Worm (Caenorhabditis elegans) whole organism, mixed stage, embryonic: Measurements from ENCODE around the gene T16G12.7.

ENCODE experiments used
- M03D4.4 ChIP-seq: sonication (generic microtip); optimal IDR thresholded peaks from 2 replicates; lab custom pipeline; 2017; ENCODE audit warnings: mild to moderate bottlenecking, missing genetic modification characterization, missing compliant biosample characterization
- ces-1 ChIP-seq: fragments of 150-350 bp; optimal IDR thresholded peaks from 2 replicates; lab custom pipeline; 2014; ENCODE audit warnings: missing biosample characterization, missing genetic modification reagents, missing genetic modification characterization
- drap-1 ChIP-seq: fragments of 200-800 bp; sonication (Bioruptor generic); optimal IDR thresholded peaks from 3 replicates; lab custom pipeline; 2018; ENCODE audit warnings: mild to moderate bottlenecking, missing genetic modification characterization, missing compliant biosample characterization
- ham-2 ChIP-seq: fragments of 200-800 bp; sonication (Bioruptor generic); optimal IDR thresholded peaks from 2 replicates; lab custom pipeline; 2018; ENCODE audit warnings: mild to moderate bottlenecking, missing genetic modification characterization, missing compliant biosample characterization
- lsy-2 ChIP-seq: fragments of 150-350 bp; optimal IDR thresholded peaks from 2 replicates; lab custom pipeline; 2014; ENCODE audit warnings: missing biosample characterization, missing genetic modification characterization
- mab-5 ChIP-seq: fragments of 150-350 bp; optimal IDR thresholded peaks from 2 replicates; lab custom pipeline; 2014; ENCODE audit warnings: missing biosample characterization, missing genetic modification characterization
- mep-1 ChIP-seq: fragments of 150-350 bp; optimal IDR thresholded peaks from 2 replicates; lab custom pipeline; 2017; ENCODE audit warnings: missing biosample characterization, missing genetic modification reagents, missing genetic modification characterization, inconsistent platforms
- nhr-2 ChIP-seq: fragments of 150-350 bp; optimal IDR thresholded peaks from 2 replicates; lab custom pipeline; 2014; ENCODE audit warnings: missing biosample characterization, missing genetic modification characterization
- nhr-28 ChIP-seq: fragments of 150-350 bp; optimal IDR thresholded peaks from 2 replicates; lab custom pipeline; 2014; ENCODE audit warnings: missing biosample characterization, missing genetic modification characterization
- nhr-76 ChIP-seq: sonication (generic microtip); optimal IDR thresholded peaks from 2 replicates; lab custom pipeline; 2017; ENCODE audit warnings: missing biosample characterization, missing genetic modification characterization
- pha-4 ChIP-seq: fragments of 150-350 bp; optimal IDR thresholded peaks from 2 replicates; lab custom pipeline; 2018; ENCODE audit warnings: missing biosample characterization, missing genetic modification reagents, missing genetic modification characterization
- snpc-4 ChIP-seq: fragments of 150-350 bp; optimal IDR thresholded peaks from 2 replicates; lab custom pipeline; 2014; ENCODE audit warnings: missing biosample characterization, missing genetic modification characterization
- unc-39 ChIP-seq: fragments of 150-350 bp; optimal IDR thresholded peaks from 2 replicates; lab custom pipeline; 2014; ENCODE audit warnings: missing biosample characterization, missing genetic modification characterization
- ztf-11 ChIP-seq: fragments of 150-350 bp; optimal IDR thresholded peaks from 2 replicates; lab custom pipeline; 2014; ENCODE audit warnings: missing biosample characterization, missing genetic modification characterization

DNA sequence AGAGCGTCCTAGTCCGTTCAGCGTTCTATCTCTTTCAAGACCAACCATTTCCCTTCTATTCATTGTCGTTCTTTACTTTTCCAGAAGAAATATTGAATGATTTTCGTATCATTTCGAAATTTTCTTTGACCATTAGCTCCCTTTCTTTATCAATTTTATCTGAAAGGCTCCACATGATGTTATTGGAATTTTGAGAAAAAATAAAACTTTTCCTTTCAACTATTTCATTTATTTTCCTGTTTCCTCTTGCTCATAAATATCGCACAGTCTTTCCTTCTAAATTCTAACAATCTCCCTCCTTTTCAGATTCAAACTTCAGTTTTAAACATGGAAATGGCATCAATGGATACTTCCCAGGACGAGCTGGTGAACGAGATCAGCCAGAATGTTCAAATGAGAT lies 17.6 kb upstream of the T16G12.7 start, which contains the start of gene T16G12.4:
- TF ChIP-seq unc-39 (tag; lab: Kevin White, UChicago) (no peak), nhr-2 (tag; lab: Kevin White, UChicago) (no peak), ztf-11 (tag; lab: Kevin White, UChicago) (no peak), ham-2 (GFP tag; lab: Kevin White, UChicago) (no peak), snpc-4 (tag; lab: Kevin White, UChicago) (no peak), M03D4.4 (tag; lab: Kevin White, UChicago) (no peak), mep-1 (tag; lab: Kevin White, UChicago) (no peak), pha-4 (no peak), mab-5 (no peak), lsy-2 (tag; lab: Kevin White, UChicago) (no peak), drap-1 (GFP tag; lab: Kevin White, UChicago) (no peak), nhr-76 (no peak), nhr-28 (tag; lab: Kevin White, UChicago) (no peak), ces-1 (no peak)
